Worm (Caenorhabditis elegans) whole organism, L3 larva: ENCODE data around the gene srbc-6.

Source experiments
- aly-2 ChIP-seq: fragments of 150-350 bp; optimal IDR thresholded peaks from 2 replicates; lab custom pipeline; 2014; ENCODE audit warnings: missing biosample characterization, missing genetic modification characterization
- ama-1 ChIP-seq: fragments of 150-350 bp; optimal IDR thresholded peaks from 2 replicates; lab custom pipeline; 2018
- ceh-16 ChIP-seq: sonication (generic microtip); optimal IDR thresholded peaks from 2 replicates; lab custom pipeline; 2017; ENCODE audit warnings: missing biosample characterization, missing genetic modification characterization
- ceh-28 ChIP-seq: fragments of 150-350 bp; optimal IDR thresholded peaks from 2 replicates; lab custom pipeline; 2014; ENCODE audit warnings: missing biosample characterization, missing genetic modification reagents, missing genetic modification characterization
- ceh-82 ChIP-seq: fragments of 150-350 bp; optimal IDR thresholded peaks from 2 replicates; lab custom pipeline; 2014; ENCODE audit warnings: missing biosample characterization, missing genetic modification characterization
- ceh-9 ChIP-seq: sonication (generic microtip); optimal IDR thresholded peaks from 2 replicates; lab custom pipeline; 2018; ENCODE audit warnings: missing biosample characterization, missing genetic modification characterization
- daf-12 ChIP-seq: fragments of 150-350 bp; optimal IDR thresholded peaks from 2 replicates; lab custom pipeline; 2014; ENCODE audit warnings: missing biosample characterization, missing genetic modification reagents, missing genetic modification characterization
- egl-27 ChIP-seq: sonication (generic microtip); optimal IDR thresholded peaks from 4 replicates; lab custom pipeline; 2017; ENCODE audit warnings: missing biosample characterization, missing genetic modification reagents, missing genetic modification characterization
- egl-5 ChIP-seq: fragments of 150-350 bp; optimal IDR thresholded peaks from 2 replicates; lab custom pipeline; 2017; ENCODE audit warnings: missing biosample characterization, missing genetic modification reagents, missing genetic modification characterization, inconsistent platforms
- elt-1 ChIP-seq: fragments of 150-350 bp; optimal IDR thresholded peaks from 2 replicates; lab custom pipeline; 2014; ENCODE audit warnings: missing biosample characterization, missing genetic modification characterization
- elt-2 ChIP-seq: sonication (generic microtip); optimal IDR thresholded peaks from 2 replicates; lab custom pipeline; 2016; ENCODE audit warnings: missing genetic modification reagents, mild to moderate bottlenecking, missing genetic modification characterization, missing compliant biosample characterization
- elt-3 ChIP-seq, 3 experiments: fragments of 150-350 bp in 1 of 3; sonication (generic microtip) in 2 of 3; optimal IDR thresholded peaks; 2 replicates in 2 of 3; 4 replicates in 1 of 3; lab custom pipeline; 2014 to 2017; ENCODE audit warnings: missing biosample characterization in 3 of 3, missing genetic modification characterization in 3 of 3
- eor-1 ChIP-seq, 2 experiments: fragments of 150-350 bp; optimal IDR thresholded peaks; 2 replicates each; lab custom pipeline; 2014 to 2018; ENCODE audit warnings: missing biosample characterization in 2 of 2, missing genetic modification characterization in 2 of 2
- fkh-10 ChIP-seq: sonication (generic microtip); optimal IDR thresholded peaks from 2 replicates; lab custom pipeline; 2017; ENCODE audit warnings: missing biosample characterization, missing genetic modification reagents, missing genetic modification characterization
- fkh-2 ChIP-seq: fragments of 150-350 bp; optimal IDR thresholded peaks from 2 replicates; lab custom pipeline; 2014; ENCODE audit warnings: missing biosample characterization, missing genetic modification reagents, missing genetic modification characterization
- fos-1 ChIP-seq: fragments of 150-350 bp; optimal IDR thresholded peaks from 2 replicates; lab custom pipeline; 2014; ENCODE audit warnings: missing biosample characterization, missing genetic modification characterization
- hmg-11 ChIP-seq: sonication (generic microtip); optimal IDR thresholded peaks from 2 replicates; lab custom pipeline; 2016; ENCODE audit warnings: missing genetic modification characterization, missing compliant biosample characterization
- jun-1 ChIP-seq: fragments of 150-350 bp; optimal IDR thresholded peaks from 2 replicates; lab custom pipeline; 2014; ENCODE audit warnings: missing biosample characterization, missing genetic modification reagents, missing genetic modification characterization
- lin-15B ChIP-seq: fragments of 150-350 bp; optimal IDR thresholded peaks from 2 replicates; lab custom pipeline; 2014; ENCODE audit warnings: missing biosample characterization, missing genetic modification characterization
- lsy-12 ChIP-seq: sonication (generic microtip); optimal IDR thresholded peaks from 2 replicates; lab custom pipeline; 2016; ENCODE audit warnings: mild to moderate bottlenecking, missing genetic modification characterization, missing compliant biosample characterization
- mdl-1 ChIP-seq: fragments of 150-350 bp; optimal IDR thresholded peaks from 2 replicates; lab custom pipeline; 2014; ENCODE audit warnings: missing biosample characterization, missing genetic modification characterization
- mml-1 ChIP-seq: fragments of 150-350 bp; sonication (generic microtip); optimal IDR thresholded peaks from 3 replicates; lab custom pipeline; 2014; ENCODE audit warnings: missing biosample characterization, missing genetic modification characterization
- nfya-1 ChIP-seq: sonication (generic microtip); optimal IDR thresholded peaks from 2 replicates; lab custom pipeline; 2017; ENCODE audit warnings: missing genetic modification characterization, mild to moderate bottlenecking, missing compliant biosample characterization, antibody characterized with exemption, moderate library complexity; ENCODE audit not compliant: insufficient read depth
- nhr-11 ChIP-seq: fragments of 150-350 bp; optimal IDR thresholded peaks from 2 replicates; lab custom pipeline; 2014; ENCODE audit warnings: missing biosample characterization, missing genetic modification characterization
- nhr-12 ChIP-seq: fragments of 150-350 bp; optimal IDR thresholded peaks from 2 replicates; lab custom pipeline; 2014; ENCODE audit warnings: missing biosample characterization, missing genetic modification characterization
- nhr-23 ChIP-seq: fragments of 150-350 bp; optimal IDR thresholded peaks from 2 replicates; lab custom pipeline; 2014; ENCODE audit warnings: missing biosample characterization, missing genetic modification reagents, missing genetic modification characterization
- nhr-25 ChIP-seq: sonication (generic microtip); optimal IDR thresholded peaks from 2 replicates; lab custom pipeline; 2017; ENCODE audit warnings: missing biosample characterization, missing genetic modification characterization
- nhr-28 ChIP-seq: fragments of 150-350 bp; optimal IDR thresholded peaks from 2 replicates; lab custom pipeline; 2014; ENCODE audit warnings: missing biosample characterization, missing genetic modification characterization
- nhr-43 ChIP-seq: sonication (generic microtip); optimal IDR thresholded peaks from 2 replicates; lab custom pipeline; 2016; ENCODE audit warnings: mild to moderate bottlenecking, missing genetic modification characterization, missing compliant biosample characterization; ENCODE audit not compliant: poor library complexity, severe bottlenecking
- nhr-67 ChIP-seq: fragments of 150-350 bp; optimal IDR thresholded peaks from 2 replicates; lab custom pipeline; 2014; ENCODE audit warnings: missing biosample characterization, missing genetic modification characterization
- nhr-76 ChIP-seq: fragments of 150-350 bp; sonication (generic microtip); optimal IDR thresholded peaks from 5 replicates; lab custom pipeline; 2014; ENCODE audit warnings: missing biosample characterization, missing genetic modification characterization
- pha-4 ChIP-seq: fragments of 150-350 bp; optimal IDR thresholded peaks from 2 replicates; lab custom pipeline; 2014; ENCODE audit warnings: missing biosample characterization, missing genetic modification reagents, missing genetic modification characterization
- pqm-1 ChIP-seq: fragments of 150-350 bp; optimal IDR thresholded peaks from 2 replicates; lab custom pipeline; 2017; ENCODE audit warnings: missing biosample characterization, missing genetic modification characterization, inconsistent platforms
- sea-2 ChIP-seq: fragments of 150-350 bp; sonication (generic microtip); optimal IDR thresholded peaks from 4 replicates; lab custom pipeline; 2014; ENCODE audit warnings: missing biosample characterization, missing genetic modification reagents, missing genetic modification characterization
- skn-1 ChIP-seq: fragments of 150-350 bp; optimal IDR thresholded peaks from 2 replicates; lab custom pipeline; 2014; ENCODE audit warnings: missing biosample characterization, missing genetic modification characterization
- snpc-4 ChIP-seq: fragments of 150-350 bp; optimal IDR thresholded peaks from 2 replicates; lab custom pipeline; 2014; ENCODE audit warnings: missing biosample characterization, missing genetic modification characterization
- tbx-2 ChIP-seq: sonication (generic microtip); optimal IDR thresholded peaks from 2 replicates; lab custom pipeline; 2016; ENCODE audit warnings: mild to moderate bottlenecking, missing genetic modification characterization, missing compliant biosample characterization
- zag-1 ChIP-seq: fragments of 150-350 bp; optimal IDR thresholded peaks from 2 replicates; lab custom pipeline; 2014; ENCODE audit warnings: missing biosample characterization, missing genetic modification characterization
- ztf-11 ChIP-seq: fragments of 150-350 bp; optimal IDR thresholded peaks from 2 replicates; lab custom pipeline; 2014; ENCODE audit warnings: missing biosample characterization, missing genetic modification characterization
- ztf-4 ChIP-seq: fragments of 150-350 bp; optimal IDR thresholded peaks from 2 replicates; lab custom pipeline; 2014; ENCODE audit warnings: missing biosample characterization, missing genetic modification characterization

Gene srbc-6

ce11 chrV:3145241-3145640, 24.7 kb upstream of the srbc-6 start:
- TF ChIP-seq ceh-16 (no peak), zag-1 (tag; lab: Kevin White, UChicago) (no peak), nhr-23 (tag; lab: Kevin White, UChicago) (no peak), elt-1 (no peak), egl-27 (no peak), ceh-9 (tag; lab: Kevin White, UChicago) (no peak), ceh-82 (tag; lab: Kevin White, UChicago) (no peak), aly-2 (no peak), lsy-12 (tag; lab: Kevin White, UChicago) (no peak), ztf-4 (no peak), sea-2 (GFP tag; lab: Kevin White, UChicago) (no peak), tbx-2 (tag; lab: Kevin White, UChicago) (no peak), fkh-2 (tag; lab: Kevin White, UChicago) (no peak), fkh-10 (GFP tag; lab: Kevin White, UChicago) (no peak), daf-12 (tag; lab: Kevin White, UChicago) (no peak), snpc-4 (tag; lab: Kevin White, UChicago) (no peak), hmg-11 (tag; lab: Kevin White, UChicago) (no peak)

ce11 chrV:3146932-3147331, 23.0 kb upstream of the srbc-6 start, which contains the start of gene srab-11:
TSS of gene srab-11 (minus strand) at chrV:3147032.
- TF ChIP-seq ama-1 (lab: Kevin White, UChicago) (no peak), egl-27 (no peak), ceh-9 (tag; lab: Kevin White, UChicago) (no peak), nhr-23 (tag; lab: Kevin White, UChicago) (no peak), mdl-1 (tag; lab: Kevin White, UChicago) (no peak), mml-1 (no peak), ztf-11 (tag; lab: Kevin White, UChicago) (no peak), elt-1 (no peak), nhr-76 (tag; lab: Kevin White, UChicago) (no peak), jun-1 (no peak), fos-1 (no peak), nhr-28 (no peak), pha-4 (tag; lab: Kevin White, UChicago) (no peak), lsy-12 (tag; lab: Kevin White, UChicago) (no peak), ztf-4 (no peak), ceh-16 (no peak), hmg-11 (tag; lab: Kevin White, UChicago) (no peak), nhr-43 (tag; lab: Kevin White, UChicago) (no peak), elt-3 (tag; optimal IDR thresholded peaks at IDR 0.05; lab: Kevin White, UChicago) (no peak)
- TF ChIP-seq, all 47 proteins: peak for 0

- TF ChIP-seq nhr-76 (tag; lab: Kevin White, UChicago) (no peak), elt-1 (no peak), nhr-67 (tag; lab: Kevin White, UChicago) (no peak), fos-1 (no peak), ceh-82 (tag; lab: Kevin White, UChicago) (no peak), lsy-12 (tag; lab: Kevin White, UChicago) (no peak), egl-5 (tag; lab: Kevin White, UChicago) (no peak), eor-1 (tag; optimal IDR thresholded peaks at IDR 0.05; lab: Kevin White, UChicago) (no peak), nfya-1 (tag; lab: Kevin White, UChicago) (no peak), pqm-1 (tag; lab: Kevin White, UChicago) (no peak), elt-2 (tag; lab: Kevin White, UChicago) (no peak), skn-1 (tag; lab: Kevin White, UChicago) (no peak), fkh-10 (GFP tag; lab: Kevin White, UChicago) (no peak), pha-4 (tag; lab: Kevin White, UChicago) (no peak), egl-27 (no peak), lin-15B (no peak)
Observed at ce11 chrV:3149910-3150428, 20.0 kb upstream of the srbc-6 start.

- TF ChIP-seq egl-27: no peak
- TF ChIP-seq mdl-1 (tag; lab: Kevin White, UChicago): no peak
- no peak for TF ChIP-seq nhr-12 (tag; lab: Kevin White, UChicago)
- no peak for TF ChIP-seq mml-1
- TF ChIP-seq elt-3 (tag; optimal IDR thresholded peaks at IDR 0.05; lab: Kevin White, UChicago): no peak
- TF ChIP-seq nfya-1 (tag; lab: Kevin White, UChicago): no peak
- no peak for TF ChIP-seq nhr-25 (tag; lab: Kevin White, UChicago)
- no peak for TF ChIP-seq ceh-28
- TF ChIP-seq nhr-67 (tag; lab: Kevin White, UChicago): no peak
- TF ChIP-seq jun-1: no peak
- TF ChIP-seq eor-1 (tag; optimal IDR thresholded peaks at IDR 0.05; lab: Kevin White, UChicago): no peak
- no peak for TF ChIP-seq nhr-11 (tag; lab: Kevin White, UChicago)
- TF ChIP-seq ama-1 (lab: Kevin White, UChicago): no peak
- no peak for TF ChIP-seq snpc-4 (tag; lab: Kevin White, UChicago)
- TF ChIP-seq ceh-9 (tag; lab: Kevin White, UChicago): no peak
Observed at ce11 chrV:3151862-3152261, 18.1 kb upstream of the srbc-6 start, which contains the start of gene srab-6. TSS of gene srab-6 (minus strand) at chrV:3151962.
